Fruit fly (Drosophila melanogaster) whole organism, embryonic: ENCODE data around the gene Spt20.

Experiments used
- Asciz ChIP-seq: fragments of 200-800 bp; sonication (Bioruptor generic); optimal IDR thresholded peaks from 2 replicates; lab custom pipeline; 2017; ENCODE audit warnings: missing biosample characterization, mild to moderate bottlenecking, missing genetic modification characterization, missing genetic modification reagents
- Awh ChIP-seq: fragments of 200-800 bp; sonication (Bioruptor generic); IDR thresholded peaks from 2 replicates; pipeline ENCODE4, ENCODE4 v1.3.6; 2022; ENCODE audit warnings: missing biosample characterization, missing genetic modification characterization
- CG10366 ChIP-seq: fragments of 200-800 bp; sonication (Bioruptor generic); IDR thresholded peaks from 2 replicates; pipeline ENCODE4 v1.3.6; 2022; ENCODE audit warnings: missing biosample characterization, missing genetic modification characterization
- CG10431 ChIP-seq: fragments of 200-800 bp; sonication (Bioruptor generic); optimal IDR thresholded peaks from 3 replicates; lab custom pipeline; 2018; ENCODE audit warnings: missing biosample characterization, mild to moderate bottlenecking, missing genetic modification characterization
- CG10462 ChIP-seq: fragments of 200-800 bp; sonication (Bioruptor generic); optimal IDR thresholded peaks from 2 replicates; lab custom pipeline; 2016; ENCODE audit warnings: missing biosample characterization, missing genetic modification characterization
- CG10543 ChIP-seq: fragments of 200-800 bp; sonication (Bioruptor generic); optimal IDR thresholded peaks from 3 replicates; lab custom pipeline; 2017; ENCODE audit warnings: missing biosample characterization, mild to moderate bottlenecking, missing genetic modification characterization, moderate library complexity
- CG16779 ChIP-seq: fragments of 200-800 bp; sonication (Bioruptor generic); IDR thresholded peaks from 2 replicates; pipeline ENCODE4 v1.3.6; 2022; ENCODE audit warnings: missing biosample characterization, missing genetic modification characterization
- CG17361 ChIP-seq: fragments of 200-800 bp; sonication (Bioruptor generic); IDR thresholded peaks from 3 replicates; pipeline ENCODE4 v1.3.6; 2022; ENCODE audit warnings: missing biosample characterization, missing genetic modification characterization
- CG1832 ChIP-seq: fragments of 200-800 bp; sonication (Bioruptor generic); optimal IDR thresholded peaks from 2 replicates; lab custom pipeline; 2017; ENCODE audit warnings: missing biosample characterization, mild to moderate bottlenecking, missing genetic modification characterization, inconsistent platforms
- CG18619 ChIP-seq: fragments of 200-800 bp; sonication (Bioruptor generic); optimal IDR thresholded peaks from 3 replicates; lab custom pipeline; 2017; ENCODE audit warnings: missing biosample characterization, mild to moderate bottlenecking, missing genetic modification characterization
- CG18764 ChIP-seq: fragments of 200-800 bp; sonication (Bioruptor generic); optimal IDR thresholded peaks from 3 replicates; lab custom pipeline; 2016; ENCODE audit warnings: missing biosample characterization, missing genetic modification characterization
- CG30020 ChIP-seq: fragments of 200-800 bp; optimal IDR thresholded peaks from 2 replicates; lab custom pipeline; 2019; ENCODE audit warnings: missing biosample characterization, mild to moderate bottlenecking, missing genetic modification characterization, moderate library complexity
- CG3407 ChIP-seq: fragments of 200-800 bp; sonication (Bioruptor generic); optimal IDR thresholded peaks from 2 replicates; lab custom pipeline; 2018; ENCODE audit warnings: missing biosample characterization, mild to moderate bottlenecking, missing genetic modification characterization
- CG4404 ChIP-seq: fragments of 200-800 bp; sonication (Bioruptor generic); IDR thresholded peaks from 2 replicates; pipeline ENCODE4 v1.3.6; 2022; ENCODE audit warnings: missing biosample characterization, missing genetic modification characterization
- CG4424 ChIP-seq: fragments of 200-800 bp; sonication (Bioruptor generic); optimal IDR thresholded peaks from 3 replicates; lab custom pipeline; 2016; ENCODE audit warnings: missing biosample characterization, missing genetic modification characterization
- CG6254 ChIP-seq: fragments of 200-800 bp; sonication (Bioruptor generic); optimal IDR thresholded peaks from 3 replicates; lab custom pipeline; 2017; ENCODE audit warnings: mild to moderate bottlenecking, missing biosample characterization, missing genetic modification reagents, missing genetic modification characterization
- CG6854 ChIP-seq: fragments of 200-800 bp; sonication (Bioruptor generic); optimal IDR thresholded peaks from 3 replicates; lab custom pipeline; 2017; ENCODE audit warnings: missing biosample characterization, mild to moderate bottlenecking, missing genetic modification characterization
- CG7556 ChIP-seq: fragments of 200-800 bp; sonication (Bioruptor generic); optimal IDR thresholded peaks from 2 replicates; lab custom pipeline; 2017; ENCODE audit warnings: missing biosample characterization, mild to moderate bottlenecking, missing genetic modification characterization
- CG8944 ChIP-seq: fragments of 200-800 bp; sonication (Bioruptor generic); optimal IDR thresholded peaks from 3 replicates; lab custom pipeline; 2016; ENCODE audit warnings: missing biosample characterization, missing genetic modification characterization
- CG9727 ChIP-seq: fragments of 200-800 bp; sonication (Bioruptor generic); optimal IDR thresholded peaks from 3 replicates; lab custom pipeline; 2017; ENCODE audit warnings: missing biosample characterization, mild to moderate bottlenecking, missing genetic modification characterization
- Deaf1 ChIP-seq: fragments of 200-800 bp; optimal IDR thresholded peaks from 3 replicates; lab custom pipeline; 2019; ENCODE audit warnings: missing biosample characterization, mild to moderate bottlenecking, missing genetic modification characterization, moderate library complexity
- Dll ChIP-seq: fragments of 200-800 bp; sonication (Bioruptor generic); IDR thresholded peaks from 4 replicates; pipeline ENCODE4 v1.3.6; 2022; ENCODE audit warnings: missing biosample characterization, missing genetic modification characterization; ENCODE audit not compliant: partially characterized antibody
- Drgx ChIP-seq: fragments of 200-800 bp; sonication (Bioruptor generic); IDR thresholded peaks from 2 replicates; pipeline ENCODE4 v1.3.6; 2022; ENCODE audit warnings: missing biosample characterization, missing genetic modification characterization
- Fer3 ChIP-seq: fragments of 200-800 bp; sonication (Bioruptor generic); optimal IDR thresholded peaks from 2 replicates; lab custom pipeline; 2018; ENCODE audit warnings: missing biosample characterization, mild to moderate bottlenecking, missing genetic modification characterization, moderate library complexity
- Gug ChIP-seq: fragments of 200-800 bp; sonication (Bioruptor generic); IDR thresholded peaks from 4 replicates; pipeline ENCODE4 v1.3.6; 2022; ENCODE audit warnings: missing biosample characterization, missing genetic modification characterization
- H15 ChIP-seq: fragments of 200-800 bp; sonication (Bioruptor generic); IDR thresholded peaks from 3 replicates; pipeline ENCODE4 v1.3.6; 2022; ENCODE audit warnings: missing biosample characterization, missing genetic modification characterization
- Hmr ChIP-seq: fragments of 200-800 bp; sonication (Bioruptor generic); optimal IDR thresholded peaks from 3 replicates; lab custom pipeline; 2017; ENCODE audit warnings: mild to moderate bottlenecking, missing biosample characterization, missing genetic modification reagents, missing genetic modification characterization
- Pdp1 ChIP-seq, 2 experiments: fragments of 200-800 bp; sonication (Bioruptor generic); optimal IDR thresholded peaks; 3 replicates each; lab custom pipeline; 2016; ENCODE audit warnings: missing biosample characterization in 2 of 2, missing genetic modification characterization in 2 of 2, mild to moderate bottlenecking in 1 of 2, moderate library complexity in 1 of 2
- Side ChIP-seq: fragments of 200-800 bp; sonication (Bioruptor generic); optimal IDR thresholded peaks from 2 replicates; lab custom pipeline; 2016; ENCODE audit warnings: missing biosample characterization, missing genetic modification characterization
- Sry-δ ChIP-seq: fragments of 200-800 bp; sonication (Bioruptor generic); optimal IDR thresholded peaks from 2 replicates; lab custom pipeline; 2016; ENCODE audit warnings: missing biosample characterization, missing genetic modification characterization
- Tbp ChIP-seq: fragments of >200 bp; optimal IDR thresholded peaks from 2 replicates; lab custom pipeline; 2018; ENCODE audit warnings: missing biosample characterization, missing genetic modification characterization
- bowl ChIP-seq: fragments of 200-800 bp; sonication (Bioruptor generic); IDR thresholded peaks from 2 replicates; pipeline ENCODE4 v1.3.6; 2022; ENCODE audit warnings: missing biosample characterization, missing genetic modification characterization
- bsh ChIP-seq, 2 experiments: fragments of 200-800 bp; sonication (Bioruptor generic); optimal IDR thresholded peaks; 2 replicates each; lab custom pipeline; 2017 to 2018; ENCODE audit warnings: mild to moderate bottlenecking in 2 of 2, missing biosample characterization in 2 of 2, missing genetic modification characterization in 2 of 2, moderate library complexity in 1 of 2
- chinmo ChIP-seq: fragments of 200-800 bp; sonication (Bioruptor generic); IDR thresholded peaks from 4 replicates; pipeline ENCODE4 v1.3.6; 2022; ENCODE audit warnings: missing biosample characterization, missing genetic modification characterization; ENCODE audit not compliant: partially characterized antibody
- crp ChIP-seq, 2 experiments: fragments of 200-800 bp; sonication (Bioruptor generic); optimal IDR thresholded peaks; 2 replicates in 1 of 2; 3 replicates in 1 of 2; lab custom pipeline; 2017; ENCODE audit warnings: missing biosample characterization in 2 of 2, missing genetic modification characterization in 2 of 2, mild to moderate bottlenecking in 1 of 2, moderate library complexity in 1 of 2
- dm ChIP-seq: fragments of 200-800 bp; sonication (Bioruptor generic); optimal IDR thresholded peaks from 3 replicates; lab custom pipeline; 2016; ENCODE audit warnings: missing biosample characterization, missing genetic modification characterization
- dysf ChIP-seq: fragments of 200-800 bp; sonication (Bioruptor generic); IDR thresholded peaks from 3 replicates; pipeline ENCODE4 v1.3.6; 2022; ENCODE audit warnings: missing biosample characterization, missing genetic modification characterization
- esg ChIP-seq: fragments of 200-800 bp; sonication (Bioruptor generic); conservative IDR thresholded peaks from 2 replicates; pipeline ENCODE4 v1.3.6; 2022; ENCODE audit warnings: missing biosample characterization, missing genetic modification characterization
- grn ChIP-seq: fragments of 200-800 bp; sonication (Bioruptor generic); optimal IDR thresholded peaks from 3 replicates; lab custom pipeline; 2017; ENCODE audit warnings: missing biosample characterization, missing genetic modification characterization
- ham ChIP-seq: fragments of 200-800 bp; sonication (Bioruptor generic); IDR thresholded peaks from 2 replicates; pipeline ENCODE4 v1.3.6; 2022; ENCODE audit warnings: missing biosample characterization, missing genetic modification characterization
- hb ChIP-seq: fragments of 200-800 bp; sonication (Bioruptor generic); IDR thresholded peaks from 3 replicates; pipeline ENCODE4 v1.3.6; 2022; ENCODE audit warnings: missing biosample characterization, missing genetic modification characterization; ENCODE audit not compliant: partially characterized antibody
- lbe ChIP-seq: fragments of 200-800 bp; sonication (Bioruptor generic); optimal IDR thresholded peaks from 2 replicates; lab custom pipeline; 2016; ENCODE audit warnings: missing biosample characterization, mild to moderate bottlenecking, missing genetic modification characterization
- lov ChIP-seq, 2 experiments: fragments of 200-800 bp in 1 of 2; fragments of >200 bp in 1 of 2; sonication (Bioruptor generic) in 1 of 2; IDR thresholded peaks in 1 of 2; optimal IDR thresholded peaks in 1 of 2; 2 replicates in 1 of 2; 3 replicates in 1 of 2; pipeline versions ENCODE4 v1.3.6 to Lab custom; 2017 to 2022; ENCODE audit warnings: missing biosample characterization in 1 of 2, missing genetic modification characterization in 1 of 2
- nom ChIP-seq: fragments of 200-800 bp; sonication (Bioruptor generic); optimal IDR thresholded peaks from 2 replicates; lab custom pipeline; 2017; ENCODE audit warnings: missing biosample characterization, missing genetic modification characterization, mild to moderate bottlenecking, moderate library complexity, missing genetic modification reagents
- onecut ChIP-seq: fragments of 200-800 bp; sonication (Bioruptor generic); IDR thresholded peaks from 2 replicates; pipeline ENCODE4 v1.3.6; 2022; ENCODE audit warnings: missing biosample characterization, missing genetic modification characterization
- sens-2 ChIP-seq: fragments of 200-800 bp; sonication (Bioruptor generic); IDR thresholded peaks from 2 replicates; pipeline ENCODE4 v1.3.6; 2022; ENCODE audit warnings: missing biosample characterization, missing genetic modification characterization
- stwl ChIP-seq: fragments of 200-800 bp; sonication (Bioruptor generic); optimal IDR thresholded peaks from 3 replicates; lab custom pipeline; 2018; ENCODE audit warnings: missing biosample characterization, mild to moderate bottlenecking, missing genetic modification characterization, moderate library complexity
- wdn ChIP-seq: fragments of 200-800 bp; sonication (Bioruptor generic); IDR thresholded peaks from 2 replicates; pipeline ENCODE4 v1.3.6; 2022; ENCODE audit warnings: missing biosample characterization, missing genetic modification characterization

Spt20 gene

DNA sequence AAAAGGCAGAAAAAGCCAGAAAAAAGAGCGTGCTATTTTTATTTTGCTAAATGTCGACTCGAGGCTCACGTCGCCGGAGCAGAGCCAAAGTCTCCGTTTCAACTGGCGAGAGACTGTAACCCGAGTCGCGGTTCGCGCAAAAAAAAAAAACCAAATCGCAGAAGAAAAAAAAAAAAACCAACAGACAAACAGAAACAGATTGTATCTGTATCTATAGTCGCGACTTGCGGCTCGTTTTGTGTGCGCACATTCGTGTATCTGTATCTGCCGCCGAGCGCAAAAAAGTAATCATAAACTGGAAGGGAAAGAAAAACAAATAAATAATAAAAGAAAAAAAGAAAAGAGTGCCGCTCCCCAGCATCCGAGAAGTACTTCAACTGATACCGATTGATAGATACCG, 7.4 kb upstream of the Spt20 start:
- TF ChIP-seq bsh (GFP tag; optimal IDR thresholded peaks at IDR 0.05; lab: Kevin White, UChicago) (peak in 1 of 2 experiments; percentile 94), grn (GFP tag; lab: Kevin White, UChicago) (peak; percentile 49), nom (peak; percentile 96), stwl (tag; lab: Kevin White, UChicago) (no peak), CG10462 (GFP tag; lab: Kevin White, UChicago) (no peak), lbe (GFP tag; lab: Kevin White, UChicago) (peak; percentile 16), Drgx (GFP tag; lab: Robert Waterston, UW) (peak; percentile 89), CG16779 (GFP tag; lab: Robert Waterston, UW) (no peak)

DNA sequence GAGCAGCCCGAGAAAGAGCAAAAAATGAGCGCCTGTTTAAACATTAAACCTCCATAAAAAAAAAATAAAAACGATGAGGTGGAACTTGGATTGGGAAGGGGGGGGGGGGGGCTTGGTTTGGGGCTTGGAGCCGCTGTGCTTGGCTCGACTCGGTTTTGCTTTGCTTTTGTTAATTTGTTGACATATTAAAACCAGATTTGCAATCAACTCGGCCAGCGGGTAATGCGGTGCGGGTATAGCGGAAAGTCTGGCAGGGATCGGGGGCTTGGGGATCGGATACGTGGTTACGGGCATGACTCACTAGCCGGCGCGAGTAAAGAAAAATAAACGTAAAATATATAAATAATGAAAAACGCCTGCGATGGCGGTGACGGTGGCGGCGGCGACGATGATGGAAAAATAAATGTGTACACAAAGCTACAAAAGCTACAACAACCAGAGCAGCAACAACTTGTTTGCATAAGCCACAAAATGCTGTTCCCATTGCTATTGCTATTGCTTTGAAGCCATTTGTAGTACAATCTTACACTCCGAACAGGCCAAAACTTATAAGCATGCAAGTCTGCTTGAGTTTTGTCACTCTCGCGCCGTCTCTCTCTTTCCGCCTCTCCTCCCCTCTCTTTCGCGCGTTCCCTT, 4.7 kb upstream of the Spt20 start:
- TF ChIP-seq dm (GFP tag; lab: Kevin White, UChicago) (no peak), CG18764 (GFP tag; lab: Kevin White, UChicago) (no peak), Tbp (GFP tag; lab: Kevin White, UChicago) (no peak), Gug (GFP tag; lab: Robert Waterston, UW) (no peak), CG6854 (GFP tag; lab: Kevin White, UChicago) (no peak), CG10431 (GFP tag; lab: Kevin White, UChicago) (peak; percentile 13), ham (GFP tag; lab: Robert Waterston, UW) (no peak), CG10543 (peak; percentile 20), Awh (GFP tag; lab: Robert Waterston, UW) (0 out of 2 replicates have a peak, but pooled peaks have one; percentile 6), Side (GFP tag; lab: Kevin White, UChicago) (no peak), Hmr (no peak), Asciz (GFP tag; lab: Kevin White, UChicago) (no peak), onecut (GFP tag; lab: Robert Waterston, UW) (no peak), wdn (GFP tag; lab: Robert Waterston, UW) (no peak), CG4424 (GFP tag; lab: Kevin White, UChicago) (no peak), CG4404 (no peak), CG9727 (GFP tag; lab: Kevin White, UChicago) (no peak), CG10366 (no peak), lov (optimal IDR thresholded peaks at IDR 0.05; lab: Kevin White, UChicago) (no peak), lov (GFP tag; IDR thresholded peaks at IDR 0.05; lab: Robert Waterston, UW) (no peak), esg (GFP tag; lab: Robert Waterston, UW) (no peak), CG7556 (GFP tag; lab: Kevin White, UChicago) (no peak), H15 (GFP tag; lab: Robert Waterston, UW) (no peak), crp (GFP tag; optimal IDR thresholded peaks at IDR 0.05; lab: Kevin White, UChicago) (no peak), CG17361 (GFP tag; lab: Robert Waterston, UW) (no peak), chinmo (GFP tag; lab: Robert Waterston, UW) (0 out of 4 replicates have a peak, but pooled peaks have one; percentile 74), CG6254 (GFP tag; lab: Kevin White, UChicago) (no peak), CG8944 (GFP tag; lab: Kevin White, UChicago) (no peak), Pdp1 (GFP tag; optimal IDR thresholded peaks at IDR 0.05; lab: Kevin White, UChicago) (peak in 1 of 2 experiments; percentile 46), sens-2 (no peak), CG3407 (GFP tag; lab: Kevin White, UChicago) (no peak), CG18619 (no peak), Fer3 (tag; lab: Kevin White, UChicago) (no peak), Deaf1 (no peak), hb (GFP tag; lab: Robert Waterston, UW) (no peak), bowl (GFP tag; lab: Robert Waterston, UW) (no peak; the same call in 1 of the 2 replicates), CG30020 (tag; lab: Kevin White, UChicago) (no peak), CG1832 (GFP tag; lab: Kevin White, UChicago) (peak; percentile 24), Sry-δ (GFP tag; lab: Kevin White, UChicago) (no peak), Dll (GFP tag; lab: Robert Waterston, UW) (no peak), dysf (GFP tag; lab: Robert Waterston, UW) (no peak)
